Worm (Caenorhabditis elegans) whole organism, L3 larva: Measurements from ENCODE around the gene sup-26.
A peak's percentile ranks its signal among the peaks of the same experiment; 100 is the strongest.

Experiments
- R02D3.7 ChIP-seq: fragments of 150-350 bp; optimal IDR thresholded peaks from 2 replicates; lab custom pipeline; 2014; ENCODE audit warnings: missing biosample characterization, missing genetic modification characterization
- ZK546.5 ChIP-seq: sonication (generic microtip); optimal IDR thresholded peaks from 2 replicates; lab custom pipeline; 2017; ENCODE audit warnings: missing biosample characterization, missing genetic modification characterization
- aly-2 ChIP-seq: fragments of 150-350 bp; optimal IDR thresholded peaks from 2 replicates; lab custom pipeline; 2014; ENCODE audit warnings: missing biosample characterization, missing genetic modification characterization
- ceh-16 ChIP-seq: sonication (generic microtip); optimal IDR thresholded peaks from 2 replicates; lab custom pipeline; 2017; ENCODE audit warnings: missing biosample characterization, missing genetic modification characterization
- ceh-28 ChIP-seq: fragments of 150-350 bp; optimal IDR thresholded peaks from 2 replicates; lab custom pipeline; 2014; ENCODE audit warnings: missing biosample characterization, missing genetic modification reagents, missing genetic modification characterization
- ceh-82 ChIP-seq: fragments of 150-350 bp; optimal IDR thresholded peaks from 2 replicates; lab custom pipeline; 2014; ENCODE audit warnings: missing biosample characterization, missing genetic modification characterization
- ceh-9 ChIP-seq: sonication (generic microtip); optimal IDR thresholded peaks from 2 replicates; lab custom pipeline; 2018; ENCODE audit warnings: missing biosample characterization, missing genetic modification characterization
- daf-12 ChIP-seq: fragments of 150-350 bp; optimal IDR thresholded peaks from 2 replicates; lab custom pipeline; 2014; ENCODE audit warnings: missing biosample characterization, missing genetic modification reagents, missing genetic modification characterization
- egl-27 ChIP-seq: sonication (generic microtip); optimal IDR thresholded peaks from 4 replicates; lab custom pipeline; 2017; ENCODE audit warnings: missing biosample characterization, missing genetic modification reagents, missing genetic modification characterization
- elt-1 ChIP-seq: fragments of 150-350 bp; optimal IDR thresholded peaks from 2 replicates; lab custom pipeline; 2014; ENCODE audit warnings: missing biosample characterization, missing genetic modification characterization
- elt-2 ChIP-seq: sonication (generic microtip); optimal IDR thresholded peaks from 2 replicates; lab custom pipeline; 2016; ENCODE audit warnings: missing genetic modification reagents, mild to moderate bottlenecking, missing genetic modification characterization, missing compliant biosample characterization
- elt-3 ChIP-seq, 3 experiments: fragments of 150-350 bp in 1 of 3; sonication (generic microtip) in 2 of 3; optimal IDR thresholded peaks; 2 replicates in 2 of 3; 4 replicates in 1 of 3; lab custom pipeline; 2014 to 2017; ENCODE audit warnings: missing biosample characterization in 3 of 3, missing genetic modification characterization in 3 of 3
- eor-1 ChIP-seq, 2 experiments: fragments of 150-350 bp; optimal IDR thresholded peaks; 2 replicates each; lab custom pipeline; 2014 to 2018; ENCODE audit warnings: missing biosample characterization in 2 of 2, missing genetic modification characterization in 2 of 2
- fkh-10 ChIP-seq: sonication (generic microtip); optimal IDR thresholded peaks from 2 replicates; lab custom pipeline; 2017; ENCODE audit warnings: missing biosample characterization, missing genetic modification reagents, missing genetic modification characterization
- fkh-2 ChIP-seq: fragments of 150-350 bp; optimal IDR thresholded peaks from 2 replicates; lab custom pipeline; 2014; ENCODE audit warnings: missing biosample characterization, missing genetic modification reagents, missing genetic modification characterization
- fos-1 ChIP-seq: fragments of 150-350 bp; optimal IDR thresholded peaks from 2 replicates; lab custom pipeline; 2014; ENCODE audit warnings: missing biosample characterization, missing genetic modification characterization
- hmg-11 ChIP-seq: sonication (generic microtip); optimal IDR thresholded peaks from 2 replicates; lab custom pipeline; 2016; ENCODE audit warnings: missing genetic modification characterization, missing compliant biosample characterization
- jun-1 ChIP-seq: fragments of 150-350 bp; optimal IDR thresholded peaks from 2 replicates; lab custom pipeline; 2014; ENCODE audit warnings: missing biosample characterization, missing genetic modification reagents, missing genetic modification characterization
- lin-39 ChIP-seq: fragments of 150-350 bp; optimal IDR thresholded peaks from 2 replicates; lab custom pipeline; 2018; ENCODE audit warnings: missing biosample characterization, missing genetic modification reagents, missing genetic modification characterization
- mdl-1 ChIP-seq: fragments of 150-350 bp; optimal IDR thresholded peaks from 2 replicates; lab custom pipeline; 2014; ENCODE audit warnings: missing biosample characterization, missing genetic modification characterization
- mml-1 ChIP-seq: fragments of 150-350 bp; sonication (generic microtip); optimal IDR thresholded peaks from 3 replicates; lab custom pipeline; 2014; ENCODE audit warnings: missing biosample characterization, missing genetic modification characterization
- nfya-1 ChIP-seq: sonication (generic microtip); optimal IDR thresholded peaks from 2 replicates; lab custom pipeline; 2017; ENCODE audit warnings: missing genetic modification characterization, mild to moderate bottlenecking, missing compliant biosample characterization, antibody characterized with exemption, moderate library complexity; ENCODE audit not compliant: insufficient read depth
- nhr-11 ChIP-seq: fragments of 150-350 bp; optimal IDR thresholded peaks from 2 replicates; lab custom pipeline; 2014; ENCODE audit warnings: missing biosample characterization, missing genetic modification characterization
- nhr-12 ChIP-seq: fragments of 150-350 bp; optimal IDR thresholded peaks from 2 replicates; lab custom pipeline; 2014; ENCODE audit warnings: missing biosample characterization, missing genetic modification characterization
- nhr-237 ChIP-seq: fragments of 150-350 bp; optimal IDR thresholded peaks from 2 replicates; lab custom pipeline; 2014; ENCODE audit warnings: missing biosample characterization, missing genetic modification characterization
- nhr-25 ChIP-seq: sonication (generic microtip); optimal IDR thresholded peaks from 2 replicates; lab custom pipeline; 2017; ENCODE audit warnings: missing biosample characterization, missing genetic modification characterization
- nhr-28 ChIP-seq: fragments of 150-350 bp; optimal IDR thresholded peaks from 2 replicates; lab custom pipeline; 2014; ENCODE audit warnings: missing biosample characterization, missing genetic modification characterization
- nhr-43 ChIP-seq: sonication (generic microtip); optimal IDR thresholded peaks from 2 replicates; lab custom pipeline; 2016; ENCODE audit warnings: mild to moderate bottlenecking, missing genetic modification characterization, missing compliant biosample characterization; ENCODE audit not compliant: poor library complexity, severe bottlenecking
- nhr-67 ChIP-seq: fragments of 150-350 bp; optimal IDR thresholded peaks from 2 replicates; lab custom pipeline; 2014; ENCODE audit warnings: missing biosample characterization, missing genetic modification characterization
- nhr-76 ChIP-seq: fragments of 150-350 bp; sonication (generic microtip); optimal IDR thresholded peaks from 5 replicates; lab custom pipeline; 2014; ENCODE audit warnings: missing biosample characterization, missing genetic modification characterization
- pha-4 ChIP-seq: fragments of 150-350 bp; optimal IDR thresholded peaks from 2 replicates; lab custom pipeline; 2014; ENCODE audit warnings: missing biosample characterization, missing genetic modification reagents, missing genetic modification characterization
- pqm-1 ChIP-seq: fragments of 150-350 bp; optimal IDR thresholded peaks from 2 replicates; lab custom pipeline; 2017; ENCODE audit warnings: missing biosample characterization, missing genetic modification characterization, inconsistent platforms
- skn-1 ChIP-seq: fragments of 150-350 bp; optimal IDR thresholded peaks from 2 replicates; lab custom pipeline; 2014; ENCODE audit warnings: missing biosample characterization, missing genetic modification characterization
- snpc-4 ChIP-seq: fragments of 150-350 bp; optimal IDR thresholded peaks from 2 replicates; lab custom pipeline; 2014; ENCODE audit warnings: missing biosample characterization, missing genetic modification characterization
- tbx-2 ChIP-seq: sonication (generic microtip); optimal IDR thresholded peaks from 2 replicates; lab custom pipeline; 2016; ENCODE audit warnings: mild to moderate bottlenecking, missing genetic modification characterization, missing compliant biosample characterization
- unc-39 ChIP-seq: sonication (generic microtip); optimal IDR thresholded peaks from 4 replicates; lab custom pipeline; 2017; ENCODE audit warnings: missing biosample characterization, missing genetic modification characterization
- unc-62 ChIP-seq: fragments of 150-350 bp; sonication (generic microtip); optimal IDR thresholded peaks from 4 replicates; lab custom pipeline; 2014; ENCODE audit warnings: missing biosample characterization, missing genetic modification reagents, missing genetic modification characterization
- zag-1 ChIP-seq: fragments of 150-350 bp; optimal IDR thresholded peaks from 2 replicates; lab custom pipeline; 2014; ENCODE audit warnings: missing biosample characterization, missing genetic modification characterization
- ztf-11 ChIP-seq: fragments of 150-350 bp; optimal IDR thresholded peaks from 2 replicates; lab custom pipeline; 2014; ENCODE audit warnings: missing biosample characterization, missing genetic modification characterization
- ztf-4 ChIP-seq: fragments of 150-350 bp; optimal IDR thresholded peaks from 2 replicates; lab custom pipeline; 2014; ENCODE audit warnings: missing biosample characterization, missing genetic modification characterization

The sup-26 gene

DNA sequence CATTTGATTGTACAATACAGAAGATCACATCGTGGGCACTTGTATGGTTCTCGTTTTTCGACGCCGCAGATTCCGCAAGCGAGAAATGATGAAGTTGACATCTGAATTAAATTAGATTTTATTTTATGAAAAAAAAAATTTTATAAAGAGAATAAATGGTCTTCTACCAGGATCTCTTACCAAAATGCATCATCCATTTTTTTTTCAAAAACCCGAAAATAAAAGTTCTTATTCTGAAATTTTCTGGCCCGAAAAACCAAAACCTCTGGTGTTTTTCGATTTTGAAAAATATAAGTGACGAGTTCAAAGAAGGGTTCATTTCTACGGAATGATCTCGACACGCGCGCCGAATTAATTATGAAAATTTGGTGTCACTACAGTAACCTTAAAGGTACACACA is 35.7 kb downstream of the sup-26 start, which contains the start of gene zhit-2:
Gene zhit-2 (minus strand): TSS at position 101 of the 400 bp plus-strand sequence.
- TF ChIP-seq lin-39 (tag; lab: Kevin White, UChicago) (no peak), snpc-4 (tag; lab: Kevin White, UChicago) (no peak), ztf-11 (tag; lab: Kevin White, UChicago) (no peak), nfya-1 (tag; lab: Kevin White, UChicago) (no peak), jun-1 (no peak), fkh-10 (GFP tag; lab: Kevin White, UChicago) (no peak), nhr-12 (tag; lab: Kevin White, UChicago) (no peak), ZK546.5 (tag; lab: Kevin White, UChicago) (no peak), fos-1 (no peak)

DNA sequence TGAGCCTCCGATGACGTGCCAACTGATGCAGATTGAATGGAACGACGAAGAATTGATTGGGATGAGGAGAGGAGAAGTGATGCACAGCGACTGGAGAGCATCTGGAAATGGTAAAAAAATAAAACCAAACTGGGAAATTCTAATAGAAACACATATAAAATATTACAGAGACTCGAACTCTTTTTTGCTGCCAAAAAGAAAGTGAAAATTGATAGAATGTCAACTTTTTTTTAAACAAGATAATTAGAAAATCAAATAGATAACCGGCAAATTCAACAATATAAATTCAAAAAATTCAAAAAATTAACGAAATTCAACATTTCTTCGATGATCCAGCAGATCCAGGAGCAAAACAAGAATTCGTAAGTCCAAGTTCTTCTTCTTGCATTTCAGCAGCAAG is 36.6 kb downstream of the sup-26 start, which contains the start of gene mrpl-21:
Gene mrpl-21 (minus strand): TSS at position 101 of the 400 bp plus-strand sequence.
- no peak for TF ChIP-seq R02D3.7 (tag; lab: Kevin White, UChicago)

ce11 chrIII:4242225-4242862 is 37.7 kb downstream of the sup-26 start, which contains the start of gene F43C1.7:
TSS of gene F43C1.7 (minus strand) at chrIII:4242575.
- TF ChIP-seq nhr-28 (tag; lab: Kevin White, UChicago): no peak
- TF ChIP-seq eor-1 (tag; optimal IDR thresholded peaks at IDR 0.05; lab: Kevin White, UChicago): no peak
- no peak for TF ChIP-seq mdl-1 (tag; lab: Kevin White, UChicago)
- TF ChIP-seq nfya-1 (tag; lab: Kevin White, UChicago): no peak
- TF ChIP-seq ceh-82: no peak
- TF ChIP-seq elt-3 (tag; optimal IDR thresholded peaks at IDR 0.05; lab: Kevin White, UChicago): no peak
- TF ChIP-seq nhr-76 (tag; lab: Kevin White, UChicago): no peak
- no peak for TF ChIP-seq fos-1
- TF ChIP-seq mml-1 (tag; lab: Kevin White, UChicago): no peak
- no peak for TF ChIP-seq hmg-11 (tag; lab: Kevin White, UChicago)
- TF ChIP-seq ZK546.5 (tag; lab: Kevin White, UChicago): no peak

ce11 chrIII:4241181-4241580 is 38.8 kb downstream of the sup-26 start:
- TF ChIP-seq ceh-16 (tag; lab: Kevin White, UChicago) (no peak), elt-1 (peak; percentile 59)

ce11 chrIII:4240126-4240525 is 39.9 kb downstream of the sup-26 start:
- TF ChIP-seq ceh-28 (tag; lab: Kevin White, UChicago) (peak; percentile 54), pqm-1 (peak; percentile 81), jun-1 (peak; percentile 5), pha-4 (tag; lab: Kevin White, UChicago) (peak; percentile 42), elt-2 (tag; lab: Kevin White, UChicago) (peak; percentile 88), unc-62 (no peak), ceh-16 (tag; lab: Kevin White, UChicago) (no peak), nhr-43 (tag; lab: Kevin White, UChicago) (no peak), tbx-2 (no peak), mdl-1 (tag; lab: Kevin White, UChicago) (no peak), nhr-25 (tag; lab: Kevin White, UChicago) (no peak), elt-3 (tag; optimal IDR thresholded peaks at IDR 0.05; lab: Kevin White, UChicago) (no peak), nfya-1 (tag; lab: Kevin White, UChicago) (no peak), mml-1 (tag; lab: Kevin White, UChicago) (no peak), nhr-11 (tag; lab: Kevin White, UChicago) (no peak)

- TF ChIP-seq nhr-11 (tag; lab: Kevin White, UChicago): peak; percentile 100
- no peak for TF ChIP-seq mml-1 (tag; lab: Kevin White, UChicago)
- TF ChIP-seq nhr-76 (tag; lab: Kevin White, UChicago): no peak
- TF ChIP-seq skn-1 (tag; lab: Kevin White, UChicago): peak; percentile 55
- TF ChIP-seq ztf-4 (tag; lab: Kevin White, UChicago): peak; percentile 12
- peak; percentile 61 for TF ChIP-seq snpc-4 (tag; lab: Kevin White, UChicago)
- no peak for TF ChIP-seq nhr-28 (tag; lab: Kevin White, UChicago)
- TF ChIP-seq fos-1: peak; percentile 81
- no peak for TF ChIP-seq fkh-2
- no peak for TF ChIP-seq aly-2
- no peak for TF ChIP-seq zag-1 (tag; lab: Kevin White, UChicago)
- TF ChIP-seq pha-4 (tag; lab: Kevin White, UChicago): peak; percentile 99
- TF ChIP-seq nhr-237 (tag; lab: Kevin White, UChicago): no peak
- TF ChIP-seq ceh-9 (tag; lab: Kevin White, UChicago): no peak
- TF ChIP-seq ceh-82: no peak
- no peak for TF ChIP-seq nhr-12 (tag; lab: Kevin White, UChicago)
- TF ChIP-seq nhr-67 (tag; lab: Kevin White, UChicago): no peak
- peak; percentile 76 for TF ChIP-seq tbx-2
- no peak for TF ChIP-seq eor-1 (tag; optimal IDR thresholded peaks at IDR 0.05; lab: Kevin White, UChicago)
- TF ChIP-seq unc-39 (tag; lab: Kevin White, UChicago): no peak
- no peak for TF ChIP-seq ZK546.5 (tag; lab: Kevin White, UChicago)
- peak; percentile 28 for TF ChIP-seq daf-12 (tag; lab: Kevin White, UChicago)
- TF ChIP-seq egl-27: peak; percentile 76
These were observed 42.4 kb downstream of the sup-26 start for ce11 chrIII:4237660-4238059.
